Fruit fly (Drosophila melanogaster): ENCODE data around the gene Ugt301D1.
A peak's percentile ranks its signal among the peaks of the same experiment; 100 is the strongest.

The Ugt301D1 gene

DNA sequence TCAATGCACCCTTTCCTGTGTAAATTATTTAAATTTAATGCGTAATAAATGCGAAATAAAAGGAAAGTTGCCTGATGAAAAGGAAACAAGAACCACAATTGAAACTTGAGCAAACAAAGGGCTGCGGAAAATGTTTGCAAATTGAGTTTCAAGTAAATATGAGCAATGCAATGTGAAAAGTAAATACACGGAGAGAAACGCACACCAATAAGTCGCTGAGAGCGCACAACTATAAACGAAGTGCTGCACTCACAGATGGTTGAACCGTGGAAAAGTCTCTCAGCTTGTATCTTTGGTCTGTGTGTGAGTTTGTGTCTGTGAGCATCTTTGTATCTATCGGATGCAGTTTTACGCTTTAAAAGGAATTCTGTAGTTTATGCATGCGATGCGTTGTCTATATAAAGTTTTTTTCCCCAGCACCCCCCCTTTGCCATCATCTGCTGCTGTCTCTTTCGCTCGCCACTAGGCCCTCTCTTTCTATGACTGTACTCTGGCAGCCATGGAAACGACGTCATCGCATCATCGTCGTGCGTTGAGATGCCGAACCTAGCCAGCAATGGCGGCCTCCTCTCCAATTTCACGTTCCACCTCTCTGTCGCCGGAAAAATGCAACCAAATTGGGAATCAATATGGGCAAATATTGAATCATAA lies 49.5 kb upstream of the Ugt301D1 start (continued):
- TF ChIP-seq CG6854 (GFP tag; optimal IDR thresholded peaks at IDR 0.05): peak; percentile 48
- TF ChIP-seq acj6 (GFP tag; optimal IDR thresholded peaks at IDR 0.05): peak; percentile 44
- no peak for TF ChIP-seq Hr39 (GFP tag; optimal IDR thresholded peaks at IDR 0.05)
- peak; percentile 23 for TF ChIP-seq Ets96B (tag; optimal IDR thresholded peaks at IDR 0.05)
- peak; percentile 63 for TF ChIP-seq CG15336 (GFP tag; IDR thresholded peaks at IDR 0.05)
- peak; percentile 63 for TF ChIP-seq dsx (GFP tag; optimal IDR thresholded peaks at IDR 0.05; ENCODE audit: poor library complexity, severe bottlenecking)
- no peak for TF ChIP-seq Eip93F (GFP tag; optimal IDR thresholded peaks at IDR 0.05)
- TF ChIP-seq CG31627 (GFP tag; optimal IDR thresholded peaks at IDR 0.05): no peak
- peak; percentile 49 for TF ChIP-seq CG3919 (GFP tag; optimal IDR thresholded peaks at IDR 0.05)
- TF ChIP-seq Blimp-1 (GFP tag; optimal IDR thresholded peaks at IDR 0.05): no peak
- TF ChIP-seq Lpt (GFP tag; optimal IDR thresholded peaks at IDR 0.05): peak; percentile 86
- no peak for TF ChIP-seq CG4318 (GFP tag; optimal IDR thresholded peaks at IDR 0.05)

- TF ChIP-seq CG6163 (GFP tag; IDR thresholded peaks at IDR 0.05) (peak; percentile 75; the same call in 2 of the 3 replicates), Ets21C (GFP tag; optimal IDR thresholded peaks at IDR 0.05) (peak; percentile 71), Smox (GFP tag; optimal IDR thresholded peaks at IDR 0.05) (peak; percentile 79), pdm3 (GFP tag; optimal IDR thresholded peaks at IDR 0.05) (peak; percentile 76), topi (GFP tag; optimal IDR thresholded peaks at IDR 0.05) (peak; percentile 79), CG6808 (GFP tag; optimal IDR thresholded peaks at IDR 0.05) (peak; percentile 70), Sox14 (GFP tag; optimal IDR thresholded peaks at IDR 0.05) (peak; percentile 79), CG11762 (GFP tag; optimal IDR thresholded peaks at IDR 0.05; ENCODE audit: insufficient read depth) (peak; percentile 60), fd85E (GFP tag; optimal IDR thresholded peaks at IDR 0.05) (no peak), ss (GFP tag; optimal IDR thresholded peaks at IDR 0.05) (no peak), CG6276 (GFP tag; optimal IDR thresholded peaks at IDR 0.05) (peak; percentile 61), CG8632 (GFP tag; optimal IDR thresholded peaks at IDR 0.05) (peak; percentile 46), fd59A (GFP tag; optimal IDR thresholded peaks at IDR 0.05) (peak; percentile 43), CG6854 (GFP tag; optimal IDR thresholded peaks at IDR 0.05) (peak; percentile 45), salr (GFP tag; optimal IDR thresholded peaks at IDR 0.05) (peak; percentile 36 to 46), dsx (GFP tag; optimal IDR thresholded peaks at IDR 0.05; ENCODE audit: poor library complexity, severe bottlenecking) (peak; percentile 36), CG8319 (GFP tag; optimal IDR thresholded peaks at IDR 0.05) (no peak), lz (GFP tag; optimal IDR thresholded peaks at IDR 0.05) (peak; percentile 83), CG10669 (GFP tag; optimal IDR thresholded peaks at IDR 0.05) (peak; percentile 68), Met (GFP tag; optimal IDR thresholded peaks at IDR 0.05) (peak; percentile 84), CG15336 (GFP tag; IDR thresholded peaks at IDR 0.05) (peak; percentile 61), spab (GFP tag; optimal IDR thresholded peaks at IDR 0.05) (peak; percentile 63), CG9139 (GFP tag; optimal IDR thresholded peaks at IDR 0.05) (no peak), svp (GFP tag) (peak; percentile 86), cyc (GFP tag; optimal IDR thresholded peaks at IDR 0.05) (peak; percentile 70), Eip75B (GFP tag; optimal IDR thresholded peaks at IDR 0.05) (peak; percentile 64), Gug (GFP tag; IDR thresholded peaks at IDR 0.05) (0 out of 2 replicates have a peak, but pooled peaks have one; percentile 17), CG32006 (GFP tag; optimal IDR thresholded peaks at IDR 0.05) (peak; percentile 76), CG16779 (tag; optimal IDR thresholded peaks at IDR 0.05) (no peak), CG8119 (GFP tag; IDR thresholded peaks at IDR 0.05) (peak; percentile 52; the same call in 2 of the 3 replicates), Eip93F (GFP tag; optimal IDR thresholded peaks at IDR 0.05) (peak; percentile 57), Eip78C (GFP tag) (peak; percentile 89), OdsH (GFP tag; optimal IDR thresholded peaks at IDR 0.05) (peak; percentile 61), Hr39 (GFP tag; optimal IDR thresholded peaks at IDR 0.05) (peak; percentile 77), vri (GFP tag; optimal IDR thresholded peaks at IDR 0.05) (peak; percentile 82), fkh (GFP tag; optimal IDR thresholded peaks at IDR 0.05) (no peak), CG3032 (tag; optimal IDR thresholded peaks at IDR 0.05) (peak; percentile 77), dac (GFP tag; optimal IDR thresholded peaks at IDR 0.05) (peak; percentile 12), Hr38 (GFP tag; optimal IDR thresholded peaks at IDR 0.05) (no peak), CG6792 (GFP tag; optimal IDR thresholded peaks at IDR 0.05) (peak; percentile 58), CG10631 (GFP tag; optimal IDR thresholded peaks at IDR 0.05) (peak; percentile 72)
Observed at dm6 chr2L:18463610-18464009, 45.8 kb upstream of the Ugt301D1 start.
